Worm (Caenorhabditis elegans) whole organism, young adult: ENCODE results near the gene thoc-7.

Experiments used
- B0019.2 ChIP-seq: fragments of 200-800 bp; sonication (Bioruptor generic); conservative IDR thresholded peaks from 2 replicates; pipeline ENCODE4 v1.3.6; 2022; ENCODE audit warnings: missing genetic modification reagents, missing genetic modification characterization, missing compliant biosample characterization
- B0035.1 ChIP-seq: sonication (generic microtip); optimal IDR thresholded peaks from 2 replicates; lab custom pipeline; 2016; ENCODE audit warnings: missing genetic modification characterization, mild to moderate bottlenecking, missing compliant biosample characterization, missing genotype, missing genetic modification reagents
- B0261.1 ChIP-seq: sonication (generic microtip); optimal IDR thresholded peaks from 2 replicates; lab custom pipeline; 2016; ENCODE audit warnings: mild to moderate bottlenecking, missing genetic modification characterization, moderate library complexity, missing compliant biosample characterization
- B0336.3 ChIP-seq: fragments of 200-800 bp; sonication (Bioruptor generic); IDR thresholded peaks from 2 replicates; pipeline ENCODE4 v1.3.6; 2022; ENCODE audit warnings: missing genetic modification characterization, missing compliant biosample characterization
- C17E4.6 ChIP-seq: fragments of 200-800 bp; sonication (Bioruptor generic); IDR thresholded peaks from 2 replicates; pipeline ENCODE4 v1.3.6; 2022; ENCODE audit warnings: missing genetic modification reagents, missing genetic modification characterization, missing compliant biosample characterization
- F22D6.2 ChIP-seq: sonication (generic microtip); optimal IDR thresholded peaks from 2 replicates; lab custom pipeline; 2016; ENCODE audit warnings: mild to moderate bottlenecking, missing genetic modification characterization, missing compliant biosample characterization
- F33H1.4 ChIP-seq: fragments of 200-800 bp; sonication (Bioruptor generic); IDR thresholded peaks from 2 replicates; pipeline ENCODE4 v1.3.6; 2022; ENCODE audit warnings: missing genetic modification reagents, missing genetic modification characterization, missing compliant biosample characterization
- F37B4.10 ChIP-seq: fragments of 200-800 bp; sonication (Bioruptor generic); IDR thresholded peaks from 2 replicates; pipeline ENCODE4 v1.3.6; 2022; ENCODE audit warnings: missing genetic modification characterization, missing compliant biosample characterization
- F39B2.1 ChIP-seq: fragments of 200-800 bp; sonication (Bioruptor generic); IDR thresholded peaks from 2 replicates; pipeline ENCODE4 v1.3.6; 2022; ENCODE audit warnings: missing genetic modification reagents, missing genetic modification characterization, missing compliant biosample characterization
- F55B11.4 ChIP-seq: sonication (generic microtip); optimal IDR thresholded peaks from 2 replicates; lab custom pipeline; 2016; ENCODE audit warnings: missing compliant biosample characterization, missing genetic modification characterization, borderline replicate concordance; ENCODE audit not compliant: insufficient read depth
- T26A5.8 ChIP-seq: sonication (generic microtip); optimal IDR thresholded peaks from 2 replicates; lab custom pipeline; 2016; ENCODE audit warnings: missing genetic modification characterization, missing compliant biosample characterization
- Y56A3A.18 ChIP-seq: fragments of 200-800 bp; sonication (Bioruptor generic); IDR thresholded peaks from 2 replicates; pipeline ENCODE4 v1.3.6; 2022; ENCODE audit warnings: missing genetic modification reagents, missing genetic modification characterization, missing compliant biosample characterization
- Y67H2A.10 ChIP-seq: fragments of 200-800 bp; sonication (Bioruptor generic); conservative IDR thresholded peaks from 2 replicates; pipeline ENCODE4 v1.3.6; 2022; ENCODE audit warnings: missing genetic modification reagents, missing genetic modification characterization, missing compliant biosample characterization
- Y79H2A.3 ChIP-seq: fragments of 200-800 bp; sonication (Bioruptor generic); conservative IDR thresholded peaks from 2 replicates; pipeline ENCODE4 v1.3.6; 2022; ENCODE audit warnings: missing genetic modification reagents, missing genetic modification characterization, missing compliant biosample characterization
- Y95B8A.8 ChIP-seq: fragments of 200-800 bp; sonication (Bioruptor generic); IDR thresholded peaks from 2 replicates; pipeline ENCODE4 v1.3.6; 2022; ENCODE audit warnings: missing genetic modification reagents, missing genetic modification characterization, missing compliant biosample characterization
- aptf-2 ChIP-seq: fragments of 200-800 bp; sonication (Bioruptor generic); conservative IDR thresholded peaks from 2 replicates; pipeline ENCODE4 v1.3.6; 2022; ENCODE audit warnings: missing genetic modification reagents, missing genetic modification characterization, missing compliant biosample characterization
- bed-2 ChIP-seq: fragments of 200-800 bp; sonication (Bioruptor generic); IDR thresholded peaks from 2 replicates; pipeline ENCODE4 v1.3.6; 2022; ENCODE audit warnings: missing genetic modification reagents, missing genetic modification characterization, missing compliant biosample characterization
- ccch-3 ChIP-seq: fragments of 200-800 bp; sonication (Bioruptor generic); optimal IDR thresholded peaks from 2 replicates; lab custom pipeline; 2018; ENCODE audit warnings: mild to moderate bottlenecking, missing genetic modification characterization, missing compliant biosample characterization
- cebp-1 ChIP-seq, 2 experiments: fragments of 200-800 bp in 1 of 2; sonication (Bioruptor generic) in 1 of 2; sonication (generic microtip) in 1 of 2; IDR thresholded peaks in 1 of 2; optimal IDR thresholded peaks in 1 of 2; 2 replicates each; pipeline versions ENCODE4 v1.3.6 to Lab custom; 2017 to 2022; ENCODE audit warnings: missing compliant biosample characterization in 2 of 2, missing genetic modification characterization in 2 of 2, mild to moderate bottlenecking in 1 of 2, missing genetic modification reagents in 1 of 2, moderate library complexity in 1 of 2
- ceh-100 ChIP-seq: fragments of 200-800 bp; sonication (Bioruptor generic); IDR thresholded peaks from 2 replicates; pipeline ENCODE4 v1.3.6; 2022; ENCODE audit warnings: missing genetic modification reagents, missing genetic modification characterization, missing compliant biosample characterization
- ceh-58 ChIP-seq: fragments of 200-800 bp; sonication (Bioruptor generic); IDR thresholded peaks from 2 replicates; pipeline ENCODE4 v1.3.6; 2022; ENCODE audit warnings: missing genetic modification characterization, missing compliant biosample characterization
- ceh-79 ChIP-seq: sonication (generic microtip); optimal IDR thresholded peaks from 2 replicates; lab custom pipeline; 2017; ENCODE audit warnings: mild to moderate bottlenecking, missing genetic modification characterization, missing compliant biosample characterization
- ceh-91 ChIP-seq: fragments of 200-800 bp; sonication (Bioruptor generic); IDR thresholded peaks from 2 replicates; pipeline ENCODE4 v1.3.6; 2022; ENCODE audit warnings: missing genetic modification reagents, missing genetic modification characterization, missing compliant biosample characterization
- die-1 ChIP-seq: sonication (generic microtip); optimal IDR thresholded peaks from 2 replicates; lab custom pipeline; 2016; ENCODE audit warnings: missing genotype, mild to moderate bottlenecking, missing genetic modification characterization, missing compliant biosample characterization
- dox-1 ChIP-seq: fragments of 200-800 bp; sonication (Bioruptor generic); IDR thresholded peaks from 2 replicates; pipeline ENCODE4 v1.3.6; 2022; ENCODE audit warnings: missing genetic modification reagents, missing genetic modification characterization, missing compliant biosample characterization
- dpl-1 ChIP-seq: fragments of 150-350 bp; optimal IDR thresholded peaks from 2 replicates; lab custom pipeline; 2014; ENCODE audit warnings: missing biosample characterization, missing genetic modification reagents, missing genetic modification characterization
- egrh-3 ChIP-seq: fragments of 200-800 bp; sonication (Bioruptor generic); IDR thresholded peaks from 2 replicates; pipeline ENCODE4 v1.3.6; 2022; ENCODE audit warnings: missing genetic modification reagents, missing genetic modification characterization, missing compliant biosample characterization
- ekl-4 ChIP-seq: fragments of 200-800 bp; sonication (Bioruptor generic); IDR thresholded peaks from 2 replicates; pipeline ENCODE4 v1.3.6; 2022; ENCODE audit warnings: missing genetic modification reagents, missing genetic modification characterization, missing compliant biosample characterization
- ets-4 ChIP-seq: fragments of 200-800 bp; sonication (Bioruptor generic); optimal IDR thresholded peaks from 2 replicates; lab custom pipeline; 2018; ENCODE audit warnings: mild to moderate bottlenecking, missing genetic modification characterization, missing compliant biosample characterization
- hlh-26 ChIP-seq: fragments of 200-800 bp; sonication (Bioruptor generic); conservative IDR thresholded peaks from 2 replicates; pipeline ENCODE4 v1.3.6; 2022; ENCODE audit warnings: missing genetic modification reagents, missing genetic modification characterization, missing compliant biosample characterization
- hrde-1 ChIP-seq: sonication (generic microtip); optimal IDR thresholded peaks from 2 replicates; lab custom pipeline; 2016; ENCODE audit warnings: missing genetic modification characterization, mild to moderate bottlenecking, missing compliant biosample characterization, moderate library complexity, missing genotype, missing genetic modification reagents, borderline replicate concordance
- hsf-1 ChIP-seq: fragments of 200-800 bp; sonication (Bioruptor generic); IDR thresholded peaks from 2 replicates; pipeline ENCODE4 v1.3.6; 2022; ENCODE audit warnings: missing genetic modification reagents, missing genetic modification characterization, missing compliant biosample characterization
- lin-26 ChIP-seq: fragments of 200-800 bp; sonication (Bioruptor generic); IDR thresholded peaks from 2 replicates; pipeline ENCODE4 v1.3.6; 2022; ENCODE audit warnings: missing genetic modification reagents, missing genetic modification characterization, missing compliant biosample characterization
- lin-54 ChIP-seq: fragments of 200-800 bp; sonication (Bioruptor generic); optimal IDR thresholded peaks from 2 replicates; lab custom pipeline; 2018; ENCODE audit warnings: mild to moderate bottlenecking, missing genetic modification characterization, missing compliant biosample characterization
- madf-10 ChIP-seq: sonication (generic microtip); optimal IDR thresholded peaks from 2 replicates; lab custom pipeline; 2016; ENCODE audit warnings: mild to moderate bottlenecking, missing genetic modification characterization, missing compliant biosample characterization
- madf-3 ChIP-seq: fragments of 200-800 bp; sonication (Bioruptor generic); IDR thresholded peaks from 2 replicates; pipeline ENCODE4 v1.3.6; 2022; ENCODE audit warnings: missing genetic modification reagents, missing genetic modification characterization, missing compliant biosample characterization
- madf-8 ChIP-seq: fragments of 200-800 bp; sonication (Bioruptor generic); conservative IDR thresholded peaks from 2 replicates; pipeline ENCODE4 v1.3.6; 2022; ENCODE audit warnings: missing genetic modification reagents, missing genetic modification characterization, missing compliant biosample characterization
- nfya-1 ChIP-seq: sonication (generic microtip); optimal IDR thresholded peaks from 2 replicates; lab custom pipeline; 2017; ENCODE audit warnings: antibody characterized with exemption, missing compliant biosample characterization, missing genetic modification characterization, borderline replicate concordance; ENCODE audit not compliant: insufficient read depth
- nfya-2 ChIP-seq: fragments of 200-800 bp; sonication (Bioruptor generic); IDR thresholded peaks from 2 replicates; pipeline ENCODE4 v1.3.6; 2022; ENCODE audit warnings: missing genetic modification reagents, missing genetic modification characterization, missing compliant biosample characterization
- nhr-120 ChIP-seq: fragments of 200-800 bp; sonication (Bioruptor generic); IDR thresholded peaks from 2 replicates; pipeline ENCODE4 v1.3.6; 2022; ENCODE audit warnings: missing genetic modification characterization, missing compliant biosample characterization
- pbrm-1 ChIP-seq: fragments of 200-800 bp; sonication (Bioruptor generic); IDR thresholded peaks from 2 replicates; pipeline ENCODE4 v1.3.6; 2022; ENCODE audit warnings: missing genetic modification reagents, missing genetic modification characterization, missing compliant biosample characterization
- rpc-1 ChIP-seq, 2 experiments: fragments of 150-350 bp in 1 of 2; sonication (generic microtip) in 1 of 2; optimal IDR thresholded peaks; 2 replicates each; lab custom pipeline; 2014 to 2018; ENCODE audit warnings: missing biosample characterization in 1 of 2, missing genetic modification characterization in 1 of 2, missing genetic modification reagents in 1 of 2, missing genotype in 1 of 2
- sea-2 ChIP-seq: fragments of 200-800 bp; sonication (Bioruptor generic); IDR thresholded peaks from 2 replicates; pipeline ENCODE4 v1.3.6; 2022; ENCODE audit warnings: missing genetic modification characterization, missing compliant biosample characterization
- snpc-3.4 ChIP-seq: sonication (generic microtip); optimal IDR thresholded peaks from 2 replicates; lab custom pipeline; 2017; ENCODE audit warnings: missing genetic modification characterization, mild to moderate bottlenecking, missing compliant biosample characterization, antibody characterized with exemption, moderate library complexity, missing genotype, missing genetic modification reagents
- somi-1 ChIP-seq: fragments of 200-800 bp; sonication (Bioruptor generic); optimal IDR thresholded peaks from 2 replicates; lab custom pipeline; 2018; ENCODE audit warnings: mild to moderate bottlenecking, missing genetic modification characterization, missing compliant biosample characterization
- tbx-9 ChIP-seq: sonication (generic microtip); optimal IDR thresholded peaks from 2 replicates; lab custom pipeline; 2016; ENCODE audit warnings: borderline replicate concordance, missing genetic modification characterization, inconsistent platforms, missing compliant biosample characterization
- unc-62 ChIP-seq: fragments of 150-350 bp; optimal IDR thresholded peaks from 2 replicates; lab custom pipeline; 2014; ENCODE audit warnings: missing biosample characterization, missing genetic modification reagents, missing genetic modification characterization

Gene thoc-7

ce11 chrIV:13881754-13882275 is 719 bp upstream of the thoc-7 start, which contains the start of gene rpl-29:
TSS of gene rpl-29 (plus strand) at chrIV:13882225.
- TF ChIP-seq B0261.1 (tag; lab: Kevin White, UChicago) (no peak), tbx-9 (no peak), F37B4.10 (GFP tag; lab: Robert Waterston, UW) (no peak), nhr-120 (no peak), cebp-1 (GFP tag; IDR thresholded peaks at IDR 0.05; lab: Robert Waterston, UW) (0 out of 2 replicates have a peak, but pooled peaks have one; percentile 45), cebp-1 (tag; optimal IDR thresholded peaks at IDR 0.05; lab: Kevin White, UChicago) (peak; percentile 74), B0019.2 (GFP tag; lab: Robert Waterston, UW) (peak; percentile 90), somi-1 (GFP tag; lab: Kevin White, UChicago) (no peak), Y95B8A.8 (GFP tag; lab: Robert Waterston, UW) (0 out of 2 replicates have a peak, but pooled peaks have one; percentile 39), aptf-2 (no peak), die-1 (no peak), lin-54 (GFP tag; lab: Kevin White, UChicago) (peak; percentile 83), Y56A3A.18 (GFP tag; lab: Robert Waterston, UW) (peak; percentile 52; the same call in 1 of the 2 replicates), F55B11.4 (tag; lab: Kevin White, UChicago) (no peak), B0336.3 (0 out of 2 replicates have a peak, but pooled peaks have one; percentile 35), hsf-1 (GFP tag; lab: Robert Waterston, UW) (peak; percentile 72), lin-26 (GFP tag; lab: Robert Waterston, UW) (no peak), bed-2 (GFP tag; lab: Robert Waterston, UW) (no peak), ekl-4 (peak; percentile 72), F33H1.4 (GFP tag; lab: Robert Waterston, UW) (peak; percentile 99), ccch-3 (GFP tag; lab: Kevin White, UChicago) (no peak), sea-2 (GFP tag; lab: Robert Waterston, UW) (no peak), madf-8 (peak; percentile 78), T26A5.8 (tag; lab: Kevin White, UChicago) (no peak), snpc-3.4 (tag; lab: Kevin White, UChicago) (peak; percentile 89), dpl-1 (GFP tag; lab: Kevin White, UChicago) (peak; percentile 39), ceh-79 (tag; lab: Kevin White, UChicago) (no peak), hrde-1 (tag; lab: Kevin White, UChicago) (no peak), F22D6.2 (tag; lab: Kevin White, UChicago) (no peak), ceh-100 (GFP tag; lab: Robert Waterston, UW) (peak; percentile 71), unc-62 (GFP tag; lab: Kevin White, UChicago) (no peak), nfya-1 (tag; lab: Kevin White, UChicago) (no peak), F39B2.1 (GFP tag; lab: Robert Waterston, UW) (no peak), Y67H2A.10 (GFP tag; lab: Robert Waterston, UW) (no peak), nfya-2 (GFP tag; lab: Robert Waterston, UW) (no peak), Y79H2A.3 (GFP tag; lab: Robert Waterston, UW) (no peak), dox-1 (GFP tag; lab: Robert Waterston, UW) (peak; percentile 91), hlh-26 (GFP tag; lab: Robert Waterston, UW) (no peak), madf-3 (GFP tag; lab: Robert Waterston, UW) (peak; percentile 79; the same call in 1 of the 2 replicates), ceh-58 (GFP tag; lab: Robert Waterston, UW) (no peak), egrh-3 (no peak), ceh-91 (peak; percentile 74), C17E4.6 (GFP tag; lab: Robert Waterston, UW) (0 out of 2 replicates have a peak, but pooled peaks have one; percentile 34), rpc-1 (optimal IDR thresholded peaks at IDR 0.05; lab: Kevin White, UChicago) (no peak), rpc-1 (tag; optimal IDR thresholded peaks at IDR 0.05; lab: Kevin White, UChicago) (no peak), pbrm-1 (GFP tag; lab: Robert Waterston, UW) (peak; percentile 80), ets-4 (no peak), B0035.1 (no peak), madf-10 (peak; percentile 94)
